Fruit fly (Drosophila melanogaster) whole organism, pupa: ENCODE results near the gene CG10208.

Experiments
- CG10348 ChIP-seq: fragments of 200-800 bp; sonication (Bioruptor generic); IDR thresholded peaks from 2 replicates; pipeline ENCODE4 v1.3.6; 2022; ENCODE audit warnings: missing biosample characterization, missing genetic modification characterization
- CG12605 ChIP-seq: fragments of 200-800 bp; sonication (Bioruptor generic); IDR thresholded peaks from 2 replicates; pipeline ENCODE4 v1.3.6; 2022; ENCODE audit warnings: missing biosample characterization, missing genetic modification characterization
- CG13204 ChIP-seq: fragments of 200-800 bp; sonication (Bioruptor generic); optimal IDR thresholded peaks from 2 replicates; lab custom pipeline; 2018; ENCODE audit warnings: missing biosample characterization, mild to moderate bottlenecking, missing genetic modification characterization, moderate library complexity
- CG14655 ChIP-seq: fragments of 200-800 bp; sonication (Bioruptor generic); optimal IDR thresholded peaks from 3 replicates; lab custom pipeline; 2017; ENCODE audit warnings: mild to moderate bottlenecking, missing biosample characterization, missing genetic modification reagents, missing genetic modification characterization
- CG15710 ChIP-seq: fragments of 200-800 bp; sonication (Bioruptor generic); optimal IDR thresholded peaks from 2 replicates; lab custom pipeline; 2018; ENCODE audit warnings: missing biosample characterization, mild to moderate bottlenecking, missing genetic modification characterization, moderate library complexity
- CG17806 ChIP-seq: fragments of 200-800 bp; sonication (Bioruptor generic); optimal IDR thresholded peaks from 2 replicates; lab custom pipeline; 2018; ENCODE audit warnings: missing biosample characterization, mild to moderate bottlenecking, missing genetic modification characterization, moderate library complexity
- CG32121 ChIP-seq: fragments of 200-800 bp; sonication (Bioruptor generic); IDR thresholded peaks from 2 replicates; pipeline ENCODE4 v1.3.6; 2022; ENCODE audit warnings: missing biosample characterization, missing genetic modification characterization
- CG34367 ChIP-seq: fragments of 200-800 bp; sonication (Bioruptor generic); optimal IDR thresholded peaks from 2 replicates; lab custom pipeline; 2018; ENCODE audit warnings: missing biosample characterization, mild to moderate bottlenecking, missing genetic modification characterization
- CG4496 ChIP-seq: fragments of 200-800 bp; sonication (Bioruptor generic); IDR thresholded peaks from 3 replicates; pipeline ENCODE4 v1.3.6; 2022; ENCODE audit warnings: missing biosample characterization, missing genetic modification characterization
- CG8159 ChIP-seq: fragments of 200-800 bp; sonication (Bioruptor generic); optimal IDR thresholded peaks from 3 replicates; lab custom pipeline; 2018; ENCODE audit warnings: missing biosample characterization, mild to moderate bottlenecking, missing genetic modification characterization, moderate library complexity
- CG8301 ChIP-seq: fragments of 200-800 bp; sonication (Bioruptor generic); optimal IDR thresholded peaks from 2 replicates; lab custom pipeline; 2018; ENCODE audit warnings: missing biosample characterization, mild to moderate bottlenecking, missing genetic modification characterization
- CG9948 ChIP-seq: fragments of 200-800 bp; sonication (Bioruptor generic); optimal IDR thresholded peaks from 2 replicates; lab custom pipeline; 2018; ENCODE audit warnings: missing biosample characterization, mild to moderate bottlenecking, missing genetic modification characterization, moderate library complexity
- D1 ChIP-seq: fragments of 200-800 bp; sonication (Bioruptor generic); optimal IDR thresholded peaks from 2 replicates; lab custom pipeline; 2018; ENCODE audit warnings: missing biosample characterization, mild to moderate bottlenecking, missing genetic modification characterization, moderate library complexity
- EcR ChIP-seq: fragments of 200-800 bp; sonication (Bioruptor generic); optimal IDR thresholded peaks from 3 replicates; lab custom pipeline; 2019; ENCODE audit warnings: missing biosample characterization, missing genetic modification characterization, mild to moderate bottlenecking, moderate library complexity, missing genetic modification reagents
- Ets98B ChIP-seq: fragments of 200-800 bp; sonication (Bioruptor generic); IDR thresholded peaks from 2 replicates; pipeline ENCODE4 v1.3.6; 2022; ENCODE audit warnings: missing biosample characterization, missing genetic modification characterization
- Pif1A ChIP-seq: fragments of 200-800 bp; sonication (Bioruptor generic); optimal IDR thresholded peaks from 3 replicates; lab custom pipeline; 2016; ENCODE audit warnings: missing biosample characterization, missing genetic modification characterization
- Pif1B ChIP-seq: fragments of 200-800 bp; sonication (Bioruptor generic); optimal IDR thresholded peaks from 3 replicates; lab custom pipeline; 2016; ENCODE audit warnings: missing biosample characterization, missing genetic modification characterization
- Snoo ChIP-seq: fragments of 200-800 bp; sonication (Bioruptor generic); optimal IDR thresholded peaks from 3 replicates; lab custom pipeline; 2017; ENCODE audit warnings: missing biosample characterization, mild to moderate bottlenecking, missing genetic modification characterization, inconsistent platforms
- fd96Ca ChIP-seq: fragments of 200-800 bp; sonication (Bioruptor generic); IDR thresholded peaks from 3 replicates; pipeline ENCODE4 v1.3.6; 2022; ENCODE audit warnings: missing biosample characterization, missing genetic modification characterization
- gl ChIP-seq: fragments of 200-800 bp; sonication (Bioruptor generic); optimal IDR thresholded peaks from 2 replicates; lab custom pipeline; 2018; ENCODE audit warnings: missing biosample characterization, mild to moderate bottlenecking, missing genetic modification characterization
- rn ChIP-seq: fragments of 200-800 bp; sonication (Bioruptor generic); IDR thresholded peaks from 2 replicates; pipeline ENCODE4 v1.3.6; 2022; ENCODE audit warnings: missing biosample characterization, missing genetic modification characterization

Gene CG10208

dm6 chr3R:23735648-23736047, 38.3 kb downstream of the CG10208 start:
- TF ChIP-seq fd96Ca (GFP tag; lab: Robert Waterston, UW) (0 out of 3 replicates have a peak, but pooled peaks have one; percentile 24), CG8301 (tag; lab: Kevin White, UChicago) (no peak)

dm6 chr3R:23734573-23735404, 39.1 kb downstream of the CG10208 start:
- no peak for TF ChIP-seq D1 (tag; lab: Kevin White, UChicago)
- peak; percentile 21 for TF ChIP-seq Pif1A (GFP tag; lab: Kevin White, UChicago)
- TF ChIP-seq CG10348, result no peak
- peak; percentile 79; the same call in 2 of the 3 replicates for TF ChIP-seq CG4496
- TF ChIP-seq CG9948 (tag; lab: Kevin White, UChicago), result no peak
- TF ChIP-seq Ets98B (GFP tag; lab: Robert Waterston, UW), result peak; percentile 77
- peak; percentile 22; the same call in 1 of the 2 replicates for TF ChIP-seq CG12605 (GFP tag; lab: Robert Waterston, UW)
- TF ChIP-seq CG14655 (GFP tag; lab: Kevin White, UChicago), result no peak
- TF ChIP-seq CG8301 (tag; lab: Kevin White, UChicago), result peak; percentile 6
- TF ChIP-seq Pif1B (GFP tag; lab: Kevin White, UChicago), result peak; percentile 35
- peak; percentile 54; the same call in 2 of the 3 replicates for TF ChIP-seq fd96Ca (GFP tag; lab: Robert Waterston, UW)

dm6 chr3R:23733771-23734170, 40.2 kb downstream of the CG10208 start:
- TF ChIP-seq Pif1A (GFP tag; lab: Kevin White, UChicago), result no peak
- no peak for TF ChIP-seq CG32121 (GFP tag; lab: Robert Waterston, UW)
- TF ChIP-seq CG34367 (tag; lab: Kevin White, UChicago), result no peak
- no peak for TF ChIP-seq D1 (tag; lab: Kevin White, UChicago)
- TF ChIP-seq Snoo (tag; lab: Kevin White, UChicago), result no peak
- TF ChIP-seq CG15710 (tag; lab: Kevin White, UChicago), result no peak
- TF ChIP-seq fd96Ca (GFP tag; lab: Robert Waterston, UW), result no peak
- TF ChIP-seq EcR (GFP tag; lab: Kevin White, UChicago), result no peak
- no peak for TF ChIP-seq rn
- no peak for TF ChIP-seq CG9948 (tag; lab: Kevin White, UChicago)
- TF ChIP-seq CG8159, result no peak
- TF ChIP-seq CG17806, result no peak
- no peak for TF ChIP-seq CG14655 (GFP tag; lab: Kevin White, UChicago)
- no peak for TF ChIP-seq CG12605 (GFP tag; lab: Robert Waterston, UW)
- no peak for TF ChIP-seq gl (tag; lab: Kevin White, UChicago)
- TF ChIP-seq CG10348, result no peak
- TF ChIP-seq Pif1B (GFP tag; lab: Kevin White, UChicago), result no peak
- TF ChIP-seq Ets98B (GFP tag; lab: Robert Waterston, UW), result no peak
- no peak for TF ChIP-seq CG8301 (tag; lab: Kevin White, UChicago)
- TF ChIP-seq, all 21 proteins: peak for 0

- no peak for TF ChIP-seq CG9948 (tag; lab: Kevin White, UChicago)
- TF ChIP-seq Ets98B (GFP tag; lab: Robert Waterston, UW), result peak; percentile 11; the same call in 1 of the 2 replicates
- no peak for TF ChIP-seq CG10348
Measured at dm6 chr3R:23732990-23733512, 40.9 kb downstream of the CG10208 start, which contains the start of the genes Hmgcr and Rpn9. Gene Hmgcr, plus strand, starts transcription at chr3R:23733324. Gene Rpn9, minus strand, starts transcription at chr3R:23733462.

DNA sequence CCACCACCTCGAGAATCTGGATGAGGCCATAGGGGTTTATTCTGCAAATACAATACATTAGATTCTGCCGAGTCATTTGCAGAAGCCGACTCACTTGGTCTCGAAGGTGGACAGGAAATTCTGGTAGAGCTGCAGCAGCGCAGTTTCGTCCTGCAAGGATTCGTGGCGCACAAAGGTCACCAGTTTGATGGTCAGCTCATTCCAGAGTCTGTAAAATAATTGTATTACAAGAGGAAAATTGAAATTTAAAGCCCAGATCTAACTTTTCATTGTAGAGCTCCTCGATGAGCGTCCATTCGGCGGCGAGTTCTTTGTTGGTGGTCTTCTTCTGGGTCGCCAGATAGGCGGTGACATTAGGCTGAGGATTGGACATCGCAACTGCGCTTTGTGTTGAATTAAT, 41.4 kb downstream of the CG10208 start:
- TF ChIP-seq CG15710 (tag; lab: Kevin White, UChicago) (no peak), Pif1A (GFP tag; lab: Kevin White, UChicago) (no peak), CG17806 (no peak), CG12605 (GFP tag; lab: Robert Waterston, UW) (no peak), Snoo (tag; lab: Kevin White, UChicago) (no peak), CG13204 (GFP tag; lab: Kevin White, UChicago) (no peak), rn (no peak), CG10348 (no peak), CG8159 (no peak), Pif1B (GFP tag; lab: Kevin White, UChicago) (no peak), Ets98B (GFP tag; lab: Robert Waterston, UW) (no peak), CG34367 (tag; lab: Kevin White, UChicago) (no peak), CG14655 (GFP tag; lab: Kevin White, UChicago) (no peak), CG9948 (tag; lab: Kevin White, UChicago) (no peak), CG8301 (tag; lab: Kevin White, UChicago) (no peak), fd96Ca (GFP tag; lab: Robert Waterston, UW) (no peak)

- TF ChIP-seq CG8159 (no peak), Pif1B (GFP tag; lab: Kevin White, UChicago) (no peak), EcR (GFP tag; lab: Kevin White, UChicago) (peak; percentile 18)
Measured at dm6 chr3R:23730472-23730801, 43.5 kb downstream of the CG10208 start.
